Fruit fly (Drosophila melanogaster): ENCODE data around the gene Srx.

The Srx gene

dm6 chrX:17820252-17820651 lies 36.5 kb upstream of the Srx start (continued):
- TF ChIP-seq Stat92E (GFP tag; optimal IDR thresholded peaks at IDR 0.05) (no peak), Fer1 (GFP tag; optimal IDR thresholded peaks at IDR 0.05) (no peak), CG7271 (tag; optimal IDR thresholded peaks at IDR 0.05) (no peak), ham (GFP tag; IDR thresholded peaks at IDR 0.05) (no peak), CG5180 (GFP tag; optimal IDR thresholded peaks at IDR 0.05) (no peak), HLH3B (GFP tag; IDR thresholded peaks at IDR 0.05) (no peak), CG1603 (tag; optimal IDR thresholded peaks at IDR 0.05) (peak; percentile 52), jigr1 (GFP tag; IDR thresholded peaks at IDR 0.05) (no peak), ase (GFP tag; IDR thresholded peaks at IDR 0.05) (0 out of 3 replicates have a peak, but pooled peaks have one; percentile 15), CG8478 (optimal IDR thresholded peaks at IDR 0.05) (peak; percentile 5), CG8944 (GFP tag; optimal IDR thresholded peaks at IDR 0.05) (no peak), CG2875 (GFP tag; optimal IDR thresholded peaks at IDR 0.05) (no peak), Hey (tag; optimal IDR thresholded peaks at IDR 0.05) (no peak), CG34224 (GFP tag; IDR thresholded peaks at IDR 0.05; ENCODE audit: partially characterized antibody) (no peak), CG4707 (GFP tag; optimal IDR thresholded peaks at IDR 0.05) (no peak), insv (GFP tag; optimal IDR thresholded peaks at IDR 0.05) (peak in 1 of 2 experiments; percentile 59), Spps (tag; optimal IDR thresholded peaks at IDR 0.05) (no peak), Poxn (GFP tag; IDR thresholded peaks at IDR 0.05) (no peak), pita (GFP tag; optimal IDR thresholded peaks at IDR 0.05) (peak; percentile 70), Adf1 (GFP tag; IDR thresholded peaks at IDR 0.05) (no peak), Chrac-16 (GFP tag; optimal IDR thresholded peaks at IDR 0.05) (peak; percentile 27), NK7.1 (GFP tag; optimal IDR thresholded peaks at IDR 0.05) (no peak), CG33213 (GFP tag; optimal IDR thresholded peaks at IDR 0.05) (peak; percentile 10), CG1233 (GFP tag; optimal IDR thresholded peaks at IDR 0.05) (no peak), eyg (GFP tag; optimal IDR thresholded peaks at IDR 0.05) (no peak), CG3407 (GFP tag; optimal IDR thresholded peaks at IDR 0.05) (no peak), CG12155 (GFP tag; optimal IDR thresholded peaks at IDR 0.05) (no peak), CG11723 (GFP tag; optimal IDR thresholded peaks at IDR 0.05) (no peak), CG17385 (GFP tag; optimal IDR thresholded peaks at IDR 0.05) (no peak), CkIIα-i1 (GFP tag; IDR thresholded peaks at IDR 0.05) (no peak), croc (GFP tag; conservative IDR thresholded peaks at IDR 0.05) (no peak; the same call in 2 of the 3 replicates), CG16779 (GFP tag; IDR thresholded peaks at IDR 0.05) (no peak), sob (GFP tag; IDR thresholded peaks at IDR 0.05) (no peak), Bteb2 (GFP tag; optimal IDR thresholded peaks at IDR 0.05) (no peak), CG12391 (tag; optimal IDR thresholded peaks at IDR 0.05) (peak; percentile 19), Trl (optimal IDR thresholded peaks at IDR 0.05) (no peak), Trl (GFP tag; optimal IDR thresholded peaks at IDR 0.05) (no peak), gt (GFP tag; IDR thresholded peaks at IDR 0.05) (no peak), CG33557 (GFP tag; optimal IDR thresholded peaks at IDR 0.05) (no peak), chif (GFP tag; optimal IDR thresholded peaks at IDR 0.05) (peak; percentile 13 to 29), Meics (GFP tag; optimal IDR thresholded peaks at IDR 0.05) (no peak), dan (GFP tag; IDR thresholded peaks at IDR 0.05) (no peak), CG7556 (GFP tag; optimal IDR thresholded peaks at IDR 0.05) (no peak), nerfin-1 (tag; optimal IDR thresholded peaks at IDR 0.05) (no peak), Usf (GFP tag; optimal IDR thresholded peaks at IDR 0.05) (no peak), CG7963 (GFP tag; IDR thresholded peaks at IDR 0.05; ENCODE audit: partially characterized antibody) (no peak), dysf (GFP tag; IDR thresholded peaks at IDR 0.05) (peak; percentile 42; the same call in 1 of the 3 replicates), Tbp (GFP tag; optimal IDR thresholded peaks at IDR 0.05) (no peak), stwl (tag; optimal IDR thresholded peaks at IDR 0.05) (peak; percentile 31), CG17912 (GFP tag; optimal IDR thresholded peaks at IDR 0.05) (peak; percentile 21), zfh1 (GFP tag; IDR thresholded peaks at IDR 0.05) (no peak), CG9932 (GFP tag; IDR thresholded peaks at IDR 0.05) (peak; percentile 58)
